Worm (Caenorhabditis elegans) whole organism, L1 larva: Measurements from ENCODE around the gene F55A11.7.

Experiments
- F16B12.6 ChIP-seq: fragments of 150-350 bp; optimal IDR thresholded peaks from 2 replicates; lab custom pipeline; 2014; ENCODE audit warnings: missing biosample characterization, missing genetic modification characterization
- aha-1 ChIP-seq: fragments of 150-350 bp; optimal IDR thresholded peaks from 2 replicates; lab custom pipeline; 2014; ENCODE audit warnings: missing biosample characterization, missing genetic modification characterization
- blmp-1 ChIP-seq: fragments of 150-350 bp; optimal IDR thresholded peaks from 2 replicates; lab custom pipeline; 2014; ENCODE audit warnings: missing biosample characterization, missing genetic modification characterization
- ceh-8 ChIP-seq: fragments of 200-800 bp; sonication (Bioruptor generic); optimal IDR thresholded peaks from 2 replicates; lab custom pipeline; 2018; ENCODE audit warnings: mild to moderate bottlenecking, missing genetic modification characterization, moderate library complexity, missing compliant biosample characterization
- ceh-90 ChIP-seq: sonication (generic microtip); optimal IDR thresholded peaks from 2 replicates; lab custom pipeline; 2016; ENCODE audit warnings: missing genetic modification characterization, missing compliant biosample characterization
- ces-1 ChIP-seq: fragments of 150-350 bp; optimal IDR thresholded peaks from 2 replicates; lab custom pipeline; 2014; ENCODE audit warnings: missing biosample characterization, missing genetic modification reagents, missing genetic modification characterization
- dpl-1 ChIP-seq, 3 experiments: fragments of 150-350 bp in 2 of 3; sonication (generic microtip) in 1 of 3; optimal IDR thresholded peaks; 2 replicates each; lab custom pipeline; 2014 to 2017; ENCODE audit warnings: missing biosample characterization in 3 of 3, missing genetic modification characterization in 3 of 3, missing genetic modification reagents in 3 of 3
- efl-1 ChIP-seq, 4 experiments: fragments of 150-350 bp; optimal IDR thresholded peaks in 3 of 4; peaks in 1 of 4; 1 replicate in 1 of 4; 2 replicates in 3 of 4; lab custom pipeline; 2014; ENCODE audit warnings: missing biosample characterization in 2 of 4, missing genetic modification characterization in 2 of 4, missing genetic modification reagents in 2 of 4
- efl-3 ChIP-seq: fragments of 200-800 bp; sonication (Bioruptor generic); optimal IDR thresholded peaks from 2 replicates; lab custom pipeline; 2018; ENCODE audit warnings: mild to moderate bottlenecking, missing genetic modification characterization, missing compliant biosample characterization
- elt-2 ChIP-seq: sonication (generic microtip); optimal IDR thresholded peaks from 2 replicates; lab custom pipeline; 2016; ENCODE audit warnings: missing genetic modification characterization, mild to moderate bottlenecking, inconsistent platforms, missing compliant biosample characterization, missing genetic modification reagents
- fkh-4 ChIP-seq: sonication (generic microtip); optimal IDR thresholded peaks from 2 replicates; lab custom pipeline; 2016; ENCODE audit warnings: missing compliant biosample characterization, missing genetic modification characterization, borderline replicate concordance
- irx-1 ChIP-seq: sonication (generic microtip); optimal IDR thresholded peaks from 2 replicates; lab custom pipeline; 2016; ENCODE audit warnings: missing genetic modification characterization, missing compliant biosample characterization
- lin-13 ChIP-seq: fragments of 150-350 bp; optimal IDR thresholded peaks from 2 replicates; lab custom pipeline; 2014; ENCODE audit warnings: missing biosample characterization, missing genetic modification reagents, missing genetic modification characterization
- lin-35 ChIP-seq, 2 experiments: fragments of 150-350 bp; optimal IDR thresholded peaks; 2 replicates each; lab custom pipeline; 2014; ENCODE audit warnings: missing biosample characterization in 2 of 2, missing genetic modification characterization in 2 of 2, missing genetic modification reagents in 2 of 2
- lsy-2 ChIP-seq, 2 experiments: fragments of 150-350 bp; optimal IDR thresholded peaks; 2 replicates each; lab custom pipeline; 2014; ENCODE audit warnings: missing biosample characterization in 2 of 2, missing genetic modification characterization in 2 of 2
- nhr-12 ChIP-seq: sonication (generic microtip); optimal IDR thresholded peaks from 2 replicates; lab custom pipeline; 2017; ENCODE audit warnings: missing biosample characterization, missing genetic modification characterization
- nhr-237 ChIP-seq: fragments of 150-350 bp; optimal IDR thresholded peaks from 2 replicates; lab custom pipeline; 2014; ENCODE audit warnings: missing biosample characterization, missing genetic modification characterization
- nhr-47 ChIP-seq: sonication (generic microtip); optimal IDR thresholded peaks from 2 replicates; lab custom pipeline; 2016; ENCODE audit warnings: mild to moderate bottlenecking, missing genetic modification characterization, moderate library complexity, missing compliant biosample characterization
- nhr-71 ChIP-seq: sonication (generic microtip); optimal IDR thresholded peaks from 2 replicates; lab custom pipeline; 2016; ENCODE audit warnings: mild to moderate bottlenecking, missing genetic modification characterization, moderate library complexity, missing compliant biosample characterization
- nhr-85 ChIP-seq: sonication (generic microtip); peaks from one replicate; lab custom pipeline; 2016; ENCODE audit warnings: missing genetic modification characterization, inconsistent platforms, missing compliant biosample characterization
- nhr-90 ChIP-seq: sonication (generic microtip); optimal IDR thresholded peaks from 2 replicates; lab custom pipeline; 2016; ENCODE audit warnings: mild to moderate bottlenecking, missing genetic modification characterization, missing compliant biosample characterization; ENCODE audit not compliant: poor library complexity
- pag-3 ChIP-seq: sonication (generic microtip); optimal IDR thresholded peaks from 2 replicates; lab custom pipeline; 2017; ENCODE audit warnings: missing genetic modification characterization, mild to moderate bottlenecking, missing compliant biosample characterization, antibody characterized with exemption, borderline replicate concordance; ENCODE audit not compliant: insufficient read depth
- pqm-1 ChIP-seq: sonication (generic microtip); optimal IDR thresholded peaks from 3 replicates; lab custom pipeline; 2017; ENCODE audit warnings: missing biosample characterization, missing genetic modification characterization
- skn-1 ChIP-seq: fragments of 150-350 bp; optimal IDR thresholded peaks from 2 replicates; lab custom pipeline; 2014; ENCODE audit warnings: missing biosample characterization, missing genetic modification characterization
- snu-23 ChIP-seq: sonication (generic microtip); optimal IDR thresholded peaks from 2 replicates; lab custom pipeline; 2016; ENCODE audit warnings: missing genetic modification characterization, missing compliant biosample characterization
- tlp-1 ChIP-seq: fragments of 150-350 bp; optimal IDR thresholded peaks from 2 replicates; lab custom pipeline; 2014; ENCODE audit warnings: missing biosample characterization, missing genetic modification characterization
- unc-30 ChIP-seq: sonication (generic microtip); optimal IDR thresholded peaks from 2 replicates; lab custom pipeline; 2017; ENCODE audit warnings: missing biosample characterization, missing genetic modification characterization
- unc-62 ChIP-seq: fragments of 150-350 bp; optimal IDR thresholded peaks from 2 replicates; lab custom pipeline; 2014; ENCODE audit warnings: missing biosample characterization, missing genetic modification reagents, missing genetic modification characterization
- xbp-1 ChIP-seq: sonication (generic microtip); optimal IDR thresholded peaks from 2 replicates; lab custom pipeline; 2016; ENCODE audit warnings: missing genetic modification characterization, missing compliant biosample characterization
- zag-1 ChIP-seq: fragments of 150-350 bp; optimal IDR thresholded peaks from 2 replicates; lab custom pipeline; 2014; ENCODE audit warnings: missing biosample characterization, missing genetic modification characterization
- zip-4 ChIP-seq: fragments of 200-800 bp; sonication (Bioruptor generic); optimal IDR thresholded peaks from 2 replicates; lab custom pipeline; 2018; ENCODE audit warnings: mild to moderate bottlenecking, missing genetic modification characterization, moderate library complexity, missing compliant biosample characterization
- ztf-11 ChIP-seq, 2 experiments: sonication (generic microtip); optimal IDR thresholded peaks; 2 replicates each; lab custom pipeline; 2016 to 2017; ENCODE audit warnings: missing genetic modification characterization in 2 of 2, missing biosample characterization in 1 of 2, missing compliant biosample characterization in 1 of 2
- ztf-4 ChIP-seq: fragments of 150-350 bp; optimal IDR thresholded peaks from 2 replicates; lab custom pipeline; 2014; ENCODE audit warnings: missing biosample characterization, missing genetic modification characterization

Gene F55A11.7

DNA sequence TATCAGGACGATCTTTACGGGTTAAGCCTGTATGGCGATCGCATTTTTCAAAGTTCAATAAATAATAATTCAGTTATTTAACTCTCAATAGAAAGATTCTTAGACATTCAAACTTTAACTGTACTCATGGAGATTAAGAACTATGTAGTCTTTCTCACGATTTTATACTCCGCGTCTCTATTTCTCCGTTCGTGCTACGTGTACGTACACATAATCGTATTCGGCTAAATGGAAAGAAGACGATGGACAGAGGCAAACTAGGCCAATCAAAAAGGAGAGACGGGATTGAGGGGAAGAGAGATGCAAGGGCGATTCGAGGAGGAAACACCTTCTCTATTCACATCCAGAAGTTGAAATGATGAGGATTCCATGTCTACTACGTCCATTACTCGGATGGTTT lies 13.8 kb downstream of the F55A11.7 start, which contains the start of gene bus-18:
Gene bus-18, plus strand, starts transcription at position 301 of the 400 bp plus-strand sequence.
- TF ChIP-seq efl-1 (optimal IDR thresholded peaks at IDR 0.05; lab: Kevin White, UChicago) (no peak), efl-1 (GFP tag; optimal IDR thresholded peaks at IDR 0.05 in 1 of 2; lab: Kevin White, UChicago) (no peak), nhr-237 (tag; lab: Kevin White, UChicago) (no peak), blmp-1 (tag; lab: Kevin White, UChicago) (peak; percentile 42), snu-23 (no peak), xbp-1 (peak; percentile 12), fkh-4 (tag; lab: Kevin White, UChicago) (no peak), nhr-71 (tag; lab: Kevin White, UChicago) (no peak), unc-30 (tag; lab: Kevin White, UChicago) (no peak), F16B12.6 (tag; lab: Kevin White, UChicago) (no peak), efl-3 (GFP tag; lab: Kevin White, UChicago) (no peak)
- TF ChIP-seq, all 84 proteins: peak for 2

DNA sequence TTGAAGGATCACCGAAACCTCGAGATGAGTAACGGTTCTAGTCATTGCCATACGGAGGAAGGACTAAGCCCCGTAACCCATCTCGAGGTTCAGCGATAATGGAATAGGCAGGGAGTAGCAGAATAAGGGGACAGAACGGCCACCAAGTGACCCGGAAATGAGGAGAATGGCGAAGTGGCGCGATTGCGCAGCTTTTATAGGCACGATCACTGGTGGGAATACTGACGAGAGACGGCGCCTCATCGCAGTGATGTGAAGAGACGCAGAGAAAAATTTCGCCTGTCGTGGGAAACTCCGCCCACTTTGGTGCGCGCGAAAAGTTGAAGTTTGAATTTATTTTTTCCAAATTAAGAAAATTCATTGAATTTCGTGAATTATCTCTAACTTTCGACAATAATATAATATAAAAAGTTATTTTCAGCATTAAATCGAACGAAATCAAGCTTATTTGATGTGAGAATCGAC lies 17.2 kb downstream of the F55A11.7 start, which contains the start of gene F55A11.4:
Gene F55A11.4, plus strand, starts transcription at position 415 of the 465 bp plus-strand sequence.
- TF ChIP-seq ces-1 (GFP tag; lab: Kevin White, UChicago) (no peak), blmp-1 (tag; lab: Kevin White, UChicago) (peak; percentile 35), lin-35 (GFP tag; optimal IDR thresholded peaks at IDR 0.05; lab: Kevin White, UChicago) (peak in 1 of 2 experiments; percentile 43), zag-1 (no peak), nhr-85 (tag; lab: Kevin White, UChicago) (peak; percentile 52), lsy-2 (tag; optimal IDR thresholded peaks at IDR 0.05; lab: Kevin White, UChicago) (peak in 1 of 2 experiments; percentile 29), efl-1 (optimal IDR thresholded peaks at IDR 0.05; lab: Kevin White, UChicago) (peak in 1 of 2 experiments; percentile 42), efl-1 (GFP tag; optimal IDR thresholded peaks at IDR 0.05 in 1 of 2; lab: Kevin White, UChicago) (peak; percentile 50 to 92), ceh-90 (tag; lab: Kevin White, UChicago) (no peak), nhr-71 (tag; lab: Kevin White, UChicago) (peak; percentile 9), dpl-1 (GFP tag; optimal IDR thresholded peaks at IDR 0.05; lab: Kevin White, UChicago) (peak; percentile 27 to 48 (median 46))

DNA sequence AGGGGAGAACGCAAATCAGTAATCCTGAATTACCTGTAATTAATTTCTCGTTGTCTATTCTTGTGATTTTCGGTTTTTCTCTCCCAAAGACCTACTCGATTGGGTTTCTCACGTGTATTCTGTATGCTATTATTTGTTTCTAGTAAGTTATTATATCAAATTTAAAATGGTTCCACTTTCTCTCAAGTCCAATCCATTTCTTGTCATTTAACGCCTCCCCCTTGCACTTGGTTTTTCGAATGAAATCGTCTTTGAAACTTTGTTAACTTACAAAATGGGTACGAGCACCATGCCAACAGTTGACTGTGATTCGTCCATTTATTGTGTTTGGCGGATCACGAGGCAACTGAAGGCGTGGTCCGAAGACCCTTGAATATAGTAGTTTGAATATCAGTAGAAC lies 17.6 kb downstream of the F55A11.7 start:
- TF ChIP-seq dpl-1 (GFP tag; optimal IDR thresholded peaks at IDR 0.05; lab: Kevin White, UChicago) (no peak), blmp-1 (tag; lab: Kevin White, UChicago) (no peak), pqm-1 (tag; lab: Kevin White, UChicago) (no peak), skn-1 (tag; lab: Kevin White, UChicago) (no peak), lin-35 (GFP tag; optimal IDR thresholded peaks at IDR 0.05; lab: Kevin White, UChicago) (no peak), efl-1 (optimal IDR thresholded peaks at IDR 0.05; lab: Kevin White, UChicago) (no peak), efl-1 (GFP tag; optimal IDR thresholded peaks at IDR 0.05 in 1 of 2; lab: Kevin White, UChicago) (peak in 1 of 2 experiments; percentile 56)

DNA sequence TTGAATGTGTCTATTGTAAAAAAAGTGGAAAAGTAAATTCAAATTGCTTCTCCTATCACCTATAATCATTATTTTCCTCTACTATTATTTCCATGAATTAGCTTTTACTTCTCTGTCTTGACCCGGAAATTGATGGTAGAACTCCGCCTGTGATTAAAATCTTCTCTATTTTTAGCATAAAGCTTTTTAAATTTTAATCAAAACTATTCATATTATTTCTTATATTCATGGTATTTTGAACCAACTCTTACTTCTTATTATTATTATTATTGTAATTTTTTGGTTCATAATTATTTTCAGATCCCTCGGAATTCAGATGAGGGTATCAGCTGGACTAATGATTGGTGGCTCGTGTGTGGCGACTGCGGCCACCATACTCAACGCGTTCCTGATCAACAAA lies 20.2 kb downstream of the F55A11.7 start, which contains the start of gene sel-11:
Gene sel-11, plus strand, starts transcription at position 301 of the 400 bp plus-strand sequence.
- TF ChIP-seq unc-62 (no peak), nhr-90 (tag; lab: Kevin White, UChicago) (no peak), aha-1 (tag; lab: Kevin White, UChicago) (no peak), tlp-1 (tag; lab: Kevin White, UChicago) (no peak), ceh-8 (GFP tag; lab: Kevin White, UChicago) (no peak), unc-30 (tag; lab: Kevin White, UChicago) (no peak), nhr-12 (tag; lab: Kevin White, UChicago) (no peak), nhr-47 (tag; lab: Kevin White, UChicago) (no peak), ztf-4 (tag; lab: Kevin White, UChicago) (no peak), elt-2 (tag; lab: Kevin White, UChicago) (no peak), nhr-71 (tag; lab: Kevin White, UChicago) (no peak), irx-1 (no peak), blmp-1 (tag; lab: Kevin White, UChicago) (no peak), lin-13 (GFP tag; lab: Kevin White, UChicago) (no peak), ztf-11 (tag; optimal IDR thresholded peaks at IDR 0.05; lab: Kevin White, UChicago) (no peak), lin-35 (GFP tag; optimal IDR thresholded peaks at IDR 0.05; lab: Kevin White, UChicago) (no peak), zip-4 (GFP tag; lab: Kevin White, UChicago) (no peak), pag-3 (tag; lab: Kevin White, UChicago) (no peak)
